Fruit fly (Drosophila melanogaster) whole organism, pupa: Measurements from ENCODE around the gene CG15040.

Source experiments
- CG10348 ChIP-seq: fragments of 200-800 bp; sonication (Bioruptor generic); IDR thresholded peaks from 2 replicates; pipeline ENCODE4 v1.3.6; 2022; ENCODE audit warnings: missing biosample characterization, missing genetic modification characterization
- CG12605 ChIP-seq: fragments of 200-800 bp; sonication (Bioruptor generic); IDR thresholded peaks from 2 replicates; pipeline ENCODE4 v1.3.6; 2022; ENCODE audit warnings: missing biosample characterization, missing genetic modification characterization
- Pif1A ChIP-seq: fragments of 200-800 bp; sonication (Bioruptor generic); optimal IDR thresholded peaks from 3 replicates; lab custom pipeline; 2016; ENCODE audit warnings: missing biosample characterization, missing genetic modification characterization
- gl ChIP-seq: fragments of 200-800 bp; sonication (Bioruptor generic); optimal IDR thresholded peaks from 2 replicates; lab custom pipeline; 2018; ENCODE audit warnings: missing biosample characterization, mild to moderate bottlenecking, missing genetic modification characterization

DNA sequence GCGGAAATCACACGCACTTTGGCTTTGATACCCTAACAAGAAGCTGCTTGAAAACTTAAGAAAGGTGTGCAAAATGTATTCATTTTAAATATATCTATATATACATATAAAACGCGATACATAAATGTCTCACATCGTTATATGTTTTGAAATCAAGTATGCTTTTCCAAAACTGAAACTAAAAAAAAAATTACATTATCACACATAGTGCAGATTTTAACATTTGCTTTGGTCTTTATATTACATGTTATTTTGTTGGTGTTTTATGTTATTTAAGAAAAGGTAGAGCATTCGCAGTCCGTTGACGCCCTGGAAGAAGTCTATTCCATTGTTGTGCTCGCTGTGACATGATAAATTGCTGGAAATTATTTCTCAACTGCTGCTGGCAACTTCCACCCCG, 733 bp upstream of the CG15040 start:
- TF ChIP-seq gl (no peak), CG12605 (GFP tag; lab: Robert Waterston, UW) (no peak), CG10348 (GFP tag; lab: Robert Waterston, UW) (no peak), Pif1A (GFP tag; lab: Kevin White, UChicago) (no peak)
